Worm (Caenorhabditis elegans) whole organism, L3 larva: Measurements from ENCODE around the gene srxa-12.

Source experiments
- jun-1 ChIP-seq: fragments of 150-350 bp; optimal IDR thresholded peaks from 2 replicates; lab custom pipeline; 2014; ENCODE audit warnings: missing biosample characterization, missing genetic modification reagents, missing genetic modification characterization
- nhr-237 ChIP-seq: fragments of 150-350 bp; optimal IDR thresholded peaks from 2 replicates; lab custom pipeline; 2014; ENCODE audit warnings: missing biosample characterization, missing genetic modification characterization
- nhr-77 ChIP-seq: fragments of 150-350 bp; optimal IDR thresholded peaks from 2 replicates; lab custom pipeline; 2014; ENCODE audit warnings: missing biosample characterization, missing genetic modification characterization
- pha-4 ChIP-seq: fragments of 150-350 bp; optimal IDR thresholded peaks from 2 replicates; lab custom pipeline; 2014; ENCODE audit warnings: missing biosample characterization, missing genetic modification reagents, missing genetic modification characterization
- tbx-2 ChIP-seq: sonication (generic microtip); optimal IDR thresholded peaks from 2 replicates; lab custom pipeline; 2016; ENCODE audit warnings: mild to moderate bottlenecking, missing genetic modification characterization, missing compliant biosample characterization

DNA sequence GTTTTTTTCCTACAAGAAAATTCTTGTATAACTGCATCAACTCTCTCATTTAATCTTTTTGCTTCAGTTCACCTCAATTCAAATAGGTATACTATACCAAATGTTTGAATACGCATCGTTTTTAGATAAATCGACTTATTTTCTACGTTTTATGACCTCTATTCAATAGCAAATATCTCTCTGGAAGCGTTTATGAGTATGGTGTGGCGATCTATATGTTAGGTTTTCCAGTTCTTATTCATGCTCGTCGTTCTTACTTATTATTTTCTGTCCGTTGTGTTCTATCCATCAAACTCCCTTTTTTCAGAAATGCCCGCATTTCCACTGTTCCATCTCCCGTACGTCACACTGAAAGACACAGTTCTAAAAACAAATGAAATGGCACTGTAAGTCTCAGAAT, 45.9 kb upstream of the srxa-12 start, which contains the start of gene T22G5.3:
- TF ChIP-seq jun-1 (tag; lab: Kevin White, UChicago) (no peak), pha-4 (tag; lab: Kevin White, UChicago) (no peak), nhr-237 (tag; lab: Kevin White, UChicago) (no peak), nhr-77 (no peak), tbx-2 (tag; lab: Kevin White, UChicago) (no peak)
